Fruit fly (Drosophila melanogaster): ENCODE results near the gene Exo70.

DNA sequence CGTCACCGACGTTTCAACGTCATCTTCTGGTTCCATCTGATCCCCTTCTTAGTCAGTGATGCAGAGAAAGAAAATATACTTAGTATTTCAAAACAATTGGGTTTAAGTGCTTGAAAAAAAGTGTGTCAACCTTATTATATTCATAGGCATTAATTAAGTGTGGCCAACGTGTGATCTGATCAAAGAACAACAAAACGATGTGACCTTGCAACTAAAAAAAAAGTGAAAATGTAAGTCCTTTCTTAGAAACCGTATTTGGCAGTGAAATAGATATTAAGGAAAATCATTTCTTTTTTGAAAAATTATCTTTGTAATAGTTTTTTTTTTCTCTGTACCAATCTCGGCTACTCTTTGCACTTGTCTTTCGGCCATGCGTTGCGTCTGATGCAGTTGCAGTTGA, 26.6 kb upstream of the Exo70 start:
- TF ChIP-seq CG34367 (tag; optimal IDR thresholded peaks at IDR 0.05) (peak; percentile 81), Snoo (tag; optimal IDR thresholded peaks at IDR 0.05) (peak; percentile 67), CG17806 (tag; optimal IDR thresholded peaks at IDR 0.05) (peak; percentile 79), Pif1B (GFP tag; optimal IDR thresholded peaks at IDR 0.05) (peak; percentile 85), D1 (tag; optimal IDR thresholded peaks at IDR 0.05) (peak; percentile 69), fd96Ca (GFP tag; IDR thresholded peaks at IDR 0.05) (peak; percentile 79), CG12605 (GFP tag; IDR thresholded peaks at IDR 0.05) (peak; percentile 63; the same call in 1 of the 2 replicates), EcR (GFP tag; optimal IDR thresholded peaks at IDR 0.05) (no peak), CG9948 (tag; optimal IDR thresholded peaks at IDR 0.05) (peak; percentile 86), Pif1A (GFP tag; optimal IDR thresholded peaks at IDR 0.05) (peak; percentile 86)
